Worm (Caenorhabditis elegans) whole organism, L1 larva: ENCODE results near the gene srw-84.

Experiments
- ceh-82 ChIP-seq, 3 experiments: fragments of 150-350 bp in 1 of 3; sonication (generic microtip) in 2 of 3; optimal IDR thresholded peaks; 2 replicates each; lab custom pipeline; 2014 to 2017; ENCODE audit warnings: missing biosample characterization in 3 of 3, missing genetic modification characterization in 3 of 3
- fkh-4 ChIP-seq: sonication (generic microtip); optimal IDR thresholded peaks from 2 replicates; lab custom pipeline; 2016; ENCODE audit warnings: missing compliant biosample characterization, missing genetic modification characterization, borderline replicate concordance
- lin-13 ChIP-seq: fragments of 150-350 bp; optimal IDR thresholded peaks from 2 replicates; lab custom pipeline; 2014; ENCODE audit warnings: missing biosample characterization, missing genetic modification reagents, missing genetic modification characterization
- mep-1 ChIP-seq: fragments of 150-350 bp; optimal IDR thresholded peaks from 2 replicates; lab custom pipeline; 2014; ENCODE audit warnings: missing biosample characterization, missing genetic modification characterization
- nhr-237 ChIP-seq: fragments of 150-350 bp; optimal IDR thresholded peaks from 2 replicates; lab custom pipeline; 2014; ENCODE audit warnings: missing biosample characterization, missing genetic modification characterization
- nhr-28 ChIP-seq: fragments of 150-350 bp; optimal IDR thresholded peaks from 2 replicates; lab custom pipeline; 2014; ENCODE audit warnings: missing biosample characterization, missing genetic modification characterization
- nhr-76 ChIP-seq: sonication (generic microtip); optimal IDR thresholded peaks from 2 replicates; lab custom pipeline; 2017; ENCODE audit warnings: missing biosample characterization, missing genetic modification characterization
- unc-130 ChIP-seq: fragments of 150-350 bp; optimal IDR thresholded peaks from 2 replicates; lab custom pipeline; 2017; ENCODE audit warnings: missing biosample characterization, missing genetic modification characterization, inconsistent platforms
- ztf-11 ChIP-seq, 2 experiments: sonication (generic microtip); optimal IDR thresholded peaks; 2 replicates each; lab custom pipeline; 2016 to 2017; ENCODE audit warnings: missing genetic modification characterization in 2 of 2, missing biosample characterization in 1 of 2, missing compliant biosample characterization in 1 of 2

ce11 chrV:19432030-19432429, 51.0 kb downstream of the srw-84 start:
- TF ChIP-seq nhr-237 (tag; lab: Kevin White, UChicago) (no peak), nhr-28 (tag; lab: Kevin White, UChicago) (no peak), mep-1 (tag; lab: Kevin White, UChicago) (no peak), nhr-76 (tag; lab: Kevin White, UChicago) (no peak), fkh-4 (tag; lab: Kevin White, UChicago) (no peak), lin-13 (no peak), ztf-11 (tag; optimal IDR thresholded peaks at IDR 0.05; lab: Kevin White, UChicago) (no peak), unc-130 (no peak), ceh-82 (tag; optimal IDR thresholded peaks at IDR 0.05; lab: Kevin White, UChicago) (no peak)
